Fruit fly (Drosophila melanogaster) whole organism, embryonic: ENCODE data around the gene CG12948.
A peak's percentile ranks its signal among the peaks of the same experiment; 100 is the strongest.

Experiments used
- Abd-B ChIP-seq: fragments of 200-800 bp; sonication (Bioruptor generic); optimal IDR thresholded peaks from 2 replicates; lab custom pipeline; 2018; ENCODE audit warnings: missing biosample characterization, mild to moderate bottlenecking, missing genetic modification characterization, moderate library complexity
- Asciz ChIP-seq: fragments of 200-800 bp; sonication (Bioruptor generic); optimal IDR thresholded peaks from 2 replicates; lab custom pipeline; 2017; ENCODE audit warnings: missing biosample characterization, mild to moderate bottlenecking, missing genetic modification characterization, missing genetic modification reagents
- BtbVII ChIP-seq: fragments of 200-800 bp; sonication (Bioruptor generic); optimal IDR thresholded peaks from 3 replicates; lab custom pipeline; 2017; ENCODE audit warnings: missing biosample characterization, mild to moderate bottlenecking, missing genetic modification characterization
- CG10209 ChIP-seq: fragments of 200-800 bp; sonication (Bioruptor generic); optimal IDR thresholded peaks from 3 replicates; lab custom pipeline; 2017; ENCODE audit warnings: missing biosample characterization, mild to moderate bottlenecking, missing genetic modification characterization, missing genetic modification reagents
- CG1024 ChIP-seq: fragments of 200-800 bp; sonication (Bioruptor generic); IDR thresholded peaks from 2 replicates; pipeline ENCODE4 v1.3.6; 2022; ENCODE audit warnings: missing biosample characterization, missing genetic modification characterization
- CG10267 ChIP-seq: fragments of 200-800 bp; sonication (Bioruptor generic); optimal IDR thresholded peaks from 2 replicates; lab custom pipeline; 2018; ENCODE audit warnings: missing biosample characterization, mild to moderate bottlenecking, missing genetic modification characterization, moderate library complexity
- CG10366 ChIP-seq: fragments of 200-800 bp; sonication (Bioruptor generic); IDR thresholded peaks from 2 replicates; pipeline ENCODE4 v1.3.6; 2022; ENCODE audit warnings: missing biosample characterization, missing genetic modification characterization
- CG12236 ChIP-seq: fragments of 200-800 bp; sonication (Bioruptor generic); optimal IDR thresholded peaks from 2 replicates; lab custom pipeline; 2016; ENCODE audit warnings: missing biosample characterization, missing genetic modification characterization
- CG13296 ChIP-seq: fragments of 200-800 bp; sonication (Bioruptor generic); optimal IDR thresholded peaks from 3 replicates; lab custom pipeline; 2018; ENCODE audit warnings: missing biosample characterization, mild to moderate bottlenecking, missing genetic modification characterization
- CG15601 ChIP-seq: fragments of 200-800 bp; sonication (Bioruptor generic); optimal IDR thresholded peaks from 3 replicates; lab custom pipeline; 2019; ENCODE audit warnings: missing biosample characterization, mild to moderate bottlenecking, missing genetic modification characterization, moderate library complexity
- CG17568 ChIP-seq: fragments of 200-800 bp; sonication (Bioruptor generic); optimal IDR thresholded peaks from 2 replicates; lab custom pipeline; 2018; ENCODE audit warnings: missing biosample characterization, mild to moderate bottlenecking, missing genetic modification characterization, moderate library complexity
- CG1792 ChIP-seq: fragments of 200-800 bp; sonication (Bioruptor generic); optimal IDR thresholded peaks from 2 replicates; lab custom pipeline; 2016; ENCODE audit warnings: missing biosample characterization, missing genetic modification characterization
- CG18476 ChIP-seq: fragments of 200-800 bp; sonication (Bioruptor generic); optimal IDR thresholded peaks from 2 replicates; lab custom pipeline; 2016; ENCODE audit warnings: missing biosample characterization, mild to moderate bottlenecking, missing genetic modification characterization
- CG34376 ChIP-seq: fragments of 200-800 bp; sonication (Bioruptor generic); optimal IDR thresholded peaks from 2 replicates; lab custom pipeline; 2018; ENCODE audit warnings: missing biosample characterization, mild to moderate bottlenecking, missing genetic modification characterization
- CG42726 ChIP-seq: fragments of 200-800 bp; sonication (Bioruptor generic); IDR thresholded peaks from 2 replicates; pipeline ENCODE4 v1.3.6; 2022; ENCODE audit warnings: missing biosample characterization, missing genetic modification characterization; ENCODE audit not compliant: partially characterized antibody
- CG4820 ChIP-seq: fragments of 200-800 bp; sonication (Bioruptor generic); optimal IDR thresholded peaks from 3 replicates; lab custom pipeline; 2016; ENCODE audit warnings: missing biosample characterization, missing genetic modification characterization
- CG5953 ChIP-seq: fragments of 200-800 bp; sonication (Bioruptor generic); IDR thresholded peaks from 2 replicates; pipeline ENCODE4 v1.3.6; 2022; ENCODE audit warnings: missing biosample characterization, missing genetic modification characterization
- CG6254 ChIP-seq: fragments of 200-800 bp; sonication (Bioruptor generic); optimal IDR thresholded peaks from 3 replicates; lab custom pipeline; 2017; ENCODE audit warnings: mild to moderate bottlenecking, missing biosample characterization, missing genetic modification reagents, missing genetic modification characterization
- CG6683 ChIP-seq: fragments of 200-800 bp; sonication (Bioruptor generic); optimal IDR thresholded peaks from 2 replicates; lab custom pipeline; 2017; ENCODE audit warnings: missing biosample characterization, mild to moderate bottlenecking, missing genetic modification characterization, missing genetic modification reagents
- CG7357 ChIP-seq: fragments of 200-800 bp; sonication (Bioruptor generic); IDR thresholded peaks from 3 replicates; pipeline ENCODE4 v1.3.6; 2022; ENCODE audit warnings: missing biosample characterization, missing genetic modification characterization
- CG7928 ChIP-seq: fragments of 200-800 bp; sonication (Bioruptor generic); optimal IDR thresholded peaks from 2 replicates; lab custom pipeline; 2017; ENCODE audit warnings: missing biosample characterization, mild to moderate bottlenecking, missing genetic modification characterization
- CG8281 ChIP-seq: fragments of 200-800 bp; sonication (Bioruptor generic); optimal IDR thresholded peaks from 2 replicates; lab custom pipeline; 2018; ENCODE audit warnings: missing biosample characterization, mild to moderate bottlenecking, missing genetic modification characterization, moderate library complexity
- CG8359 ChIP-seq: fragments of 200-800 bp; sonication (Bioruptor generic); optimal IDR thresholded peaks from 2 replicates; lab custom pipeline; 2017; ENCODE audit warnings: missing biosample characterization, mild to moderate bottlenecking, missing genetic modification characterization, borderline replicate concordance
- CTCF ChIP-seq: fragments of 200-800 bp; sonication (Bioruptor generic); optimal IDR thresholded peaks from 2 replicates; lab custom pipeline; 2017; ENCODE audit warnings: missing biosample characterization, mild to moderate bottlenecking, missing genetic modification characterization, moderate library complexity
- CoRest ChIP-seq: fragments of 200-800 bp; sonication (Bioruptor generic); optimal IDR thresholded peaks from 3 replicates; lab custom pipeline; 2018; ENCODE audit warnings: missing biosample characterization, mild to moderate bottlenecking, missing genetic modification characterization, moderate library complexity
- Dek ChIP-seq: fragments of 200-800 bp; sonication (Bioruptor generic); optimal IDR thresholded peaks from 3 replicates; lab custom pipeline; 2019; ENCODE audit warnings: missing biosample characterization, mild to moderate bottlenecking, missing genetic modification characterization, moderate library complexity
- Dref ChIP-seq: fragments of 200-800 bp; sonication (Bioruptor generic); IDR thresholded peaks from 2 replicates; pipeline ENCODE4 v1.3.6; 2022; ENCODE audit warnings: missing biosample characterization, missing genetic modification characterization
- E2f1 ChIP-seq: fragments of 200-800 bp; sonication (Bioruptor generic); IDR thresholded peaks from 2 replicates; pipeline ENCODE4 v1.3.6; 2022; ENCODE audit warnings: missing biosample characterization, missing genetic modification characterization
- Hr3 ChIP-seq: fragments of 200-800 bp; sonication (Bioruptor generic); optimal IDR thresholded peaks from 3 replicates; lab custom pipeline; 2016; ENCODE audit warnings: missing biosample characterization, missing genetic modification characterization
- MTF-1 ChIP-seq: fragments of 200-800 bp; sonication (Bioruptor generic); optimal IDR thresholded peaks from 2 replicates; lab custom pipeline; 2018; ENCODE audit warnings: missing biosample characterization, mild to moderate bottlenecking, missing genetic modification characterization, borderline replicate concordance
- Meics ChIP-seq: fragments of 200-800 bp; sonication (Bioruptor generic); optimal IDR thresholded peaks from 2 replicates; lab custom pipeline; 2017; ENCODE audit warnings: missing biosample characterization, mild to moderate bottlenecking, missing genetic modification characterization
- Oaz ChIP-seq: fragments of 200-800 bp; sonication (Bioruptor generic); IDR thresholded peaks from 2 replicates; pipeline ENCODE4 v1.3.6; 2022; ENCODE audit warnings: missing biosample characterization, missing genetic modification characterization
- Poxn ChIP-seq: fragments of 200-800 bp; sonication (Bioruptor generic); IDR thresholded peaks from 2 replicates; pipeline ENCODE4 v1.3.6; 2022; ENCODE audit warnings: missing biosample characterization, missing genetic modification characterization
- Usf ChIP-seq: fragments of 200-800 bp; sonication (Bioruptor generic); optimal IDR thresholded peaks from 2 replicates; lab custom pipeline; 2017; ENCODE audit warnings: missing genotype, missing biosample characterization, missing genetic modification characterization
- Xrp1 ChIP-seq: fragments of 200-800 bp; sonication (Bioruptor generic); IDR thresholded peaks from 2 replicates; pipeline ENCODE4 v1.3.6; 2022; ENCODE audit warnings: missing biosample characterization, missing genetic modification characterization
- bowl ChIP-seq: fragments of 200-800 bp; sonication (Bioruptor generic); IDR thresholded peaks from 2 replicates; pipeline ENCODE4 v1.3.6; 2022; ENCODE audit warnings: missing biosample characterization, missing genetic modification characterization
- cg ChIP-seq: fragments of 200-800 bp; sonication (Bioruptor generic); optimal IDR thresholded peaks from 3 replicates; lab custom pipeline; 2019; ENCODE audit warnings: missing biosample characterization, mild to moderate bottlenecking, missing genetic modification characterization, moderate library complexity
- chm ChIP-seq: fragments of 200-800 bp; sonication (Bioruptor generic); IDR thresholded peaks from 2 replicates; pipeline ENCODE4 v1.3.6; 2022; ENCODE audit warnings: missing biosample characterization, missing genetic modification characterization
- crc ChIP-seq: fragments of 200-800 bp; sonication (Bioruptor generic); optimal IDR thresholded peaks from 2 replicates; lab custom pipeline; 2016; ENCODE audit warnings: missing biosample characterization, missing genetic modification characterization
- fd3F ChIP-seq: fragments of 200-800 bp; sonication (Bioruptor generic); optimal IDR thresholded peaks from 2 replicates; lab custom pipeline; 2018; ENCODE audit warnings: missing biosample characterization, mild to moderate bottlenecking, missing genetic modification characterization, moderate library complexity
- fd64A ChIP-seq: fragments of 200-800 bp; sonication (Bioruptor generic); optimal IDR thresholded peaks from 3 replicates; lab custom pipeline; 2018; ENCODE audit warnings: missing biosample characterization, mild to moderate bottlenecking, missing genetic modification characterization
- fd96Cb ChIP-seq: fragments of 200-800 bp; sonication (Bioruptor generic); optimal IDR thresholded peaks from 2 replicates; lab custom pipeline; 2018; ENCODE audit warnings: missing biosample characterization, mild to moderate bottlenecking, missing genetic modification characterization, moderate library complexity
- gcm2 ChIP-seq: fragments of 200-800 bp; sonication (Bioruptor generic); optimal IDR thresholded peaks from 2 replicates; lab custom pipeline; 2016; ENCODE audit warnings: missing biosample characterization, missing genetic modification characterization
- jigr1 ChIP-seq: fragments of 200-800 bp; sonication (Bioruptor generic); IDR thresholded peaks from 3 replicates; pipeline ENCODE4 v1.3.6; 2022; ENCODE audit warnings: missing biosample characterization, missing genetic modification characterization
- lola ChIP-seq, 3 experiments: fragments of >200 bp in 2 of 3; fragments of 200-800 bp in 1 of 3; sonication (Bioruptor generic) in 1 of 3; optimal IDR thresholded peaks; 2 replicates each; lab custom pipeline; 2017 to 2019; ENCODE audit warnings: missing biosample characterization in 3 of 3, missing genetic modification characterization in 3 of 3, mild to moderate bottlenecking in 1 of 3, moderate library complexity in 1 of 3
- luna ChIP-seq: fragments of 200-800 bp; sonication (Bioruptor generic); optimal IDR thresholded peaks from 2 replicates; lab custom pipeline; 2016; ENCODE audit warnings: missing biosample characterization, missing genetic modification characterization
- prd ChIP-seq, 3 experiments: fragments of >200 bp in 2 of 3; fragments of 200-800 bp in 1 of 3; sonication (Bioruptor generic) in 1 of 3; optimal IDR thresholded peaks in 2 of 3; IDR thresholded peaks in 1 of 3; 2 replicates in 2 of 3; 3 replicates in 1 of 3; pipeline versions ENCODE4 v1.3.6 to Lab custom; 2017 to 2022; ENCODE audit warnings: missing biosample characterization in 1 of 3, missing genetic modification characterization in 1 of 3
- salm ChIP-seq: fragments of 200-800 bp; sonication (Bioruptor generic); optimal IDR thresholded peaks from 2 replicates; lab custom pipeline; 2018; ENCODE audit warnings: missing biosample characterization, mild to moderate bottlenecking, missing genetic modification characterization
- slp2 ChIP-seq: fragments of 200-800 bp; sonication (Bioruptor generic); optimal IDR thresholded peaks from 2 replicates; lab custom pipeline; 2016; ENCODE audit warnings: missing biosample characterization, missing genetic modification characterization
- tin ChIP-seq: fragments of 200-800 bp; sonication (Bioruptor generic); optimal IDR thresholded peaks from 3 replicates; lab custom pipeline; 2016; ENCODE audit warnings: missing biosample characterization, missing genetic modification characterization

The CG12948 gene

dm6 chr3R:9705008-9705628 lies 42.4 kb downstream of the CG12948 start, which contains the start of gene Unc-115a (continued):
- TF ChIP-seq Dek (tag; lab: Kevin White, UChicago): peak; percentile 71
- TF ChIP-seq CG34376 (GFP tag; lab: Kevin White, UChicago): peak; percentile 52
- no peak for TF ChIP-seq Asciz (GFP tag; lab: Kevin White, UChicago)
- TF ChIP-seq Dref (GFP tag; lab: Robert Waterston, UW): no peak
- TF ChIP-seq CG10209: peak; percentile 4
- no peak for TF ChIP-seq Usf
- peak; percentile 45 for TF ChIP-seq tin (GFP tag; lab: Kevin White, UChicago)
- TF ChIP-seq cg (GFP tag; lab: Kevin White, UChicago): peak; percentile 93
- no peak for TF ChIP-seq CG42726 (GFP tag; lab: Robert Waterston, UW)
- no peak for TF ChIP-seq E2f1 (GFP tag; lab: Robert Waterston, UW)
- TF ChIP-seq chm (GFP tag; lab: Robert Waterston, UW): no peak
- TF ChIP-seq CG10267: peak; percentile 74
- TF ChIP-seq CoRest (tag; lab: Kevin White, UChicago): peak; percentile 27
- TF ChIP-seq fd64A (GFP tag; lab: Kevin White, UChicago): no peak
- TF ChIP-seq crc: no peak
- peak; percentile 73 for TF ChIP-seq CG15601 (tag; lab: Kevin White, UChicago)
- peak; percentile 41 for TF ChIP-seq CG13296 (GFP tag; lab: Kevin White, UChicago)
- peak; percentile 53 for TF ChIP-seq gcm2 (GFP tag; lab: Kevin White, UChicago)
- TF ChIP-seq prd (optimal IDR thresholded peaks at IDR 0.05; lab: Kevin White, UChicago): no peak
- TF ChIP-seq prd (GFP tag; IDR thresholded peaks at IDR 0.05; lab: Robert Waterston, UW): no peak
- TF ChIP-seq salm (tag; lab: Kevin White, UChicago): peak; percentile 47
- no peak for TF ChIP-seq CG17568 (GFP tag; lab: Kevin White, UChicago)
- TF ChIP-seq CG18476 (GFP tag; lab: Kevin White, UChicago): no peak
- TF ChIP-seq CG8281 (tag; lab: Kevin White, UChicago): no peak
- peak; percentile 52 for TF ChIP-seq MTF-1
- no peak for TF ChIP-seq jigr1 (GFP tag; lab: Robert Waterston, UW)
- no peak for TF ChIP-seq CG8359 (GFP tag; lab: Kevin White, UChicago)
- no peak for TF ChIP-seq CG6254
- no peak for TF ChIP-seq CG6683 (GFP tag; lab: Kevin White, UChicago)
- no peak for TF ChIP-seq CG7357 (GFP tag; lab: Robert Waterston, UW)
- no peak for TF ChIP-seq Abd-B (GFP tag; lab: Kevin White, UChicago)
- TF ChIP-seq Meics (GFP tag; lab: Kevin White, UChicago): peak; percentile 44
- TF ChIP-seq CG4820: no peak
- TF ChIP-seq slp2 (GFP tag; lab: Kevin White, UChicago): no peak
- TF ChIP-seq CG10366 (GFP tag; lab: Robert Waterston, UW): no peak
- TF ChIP-seq BtbVII (GFP tag; lab: Kevin White, UChicago): peak; percentile 41
- no peak for TF ChIP-seq Oaz (GFP tag; lab: Robert Waterston, UW)
- no peak for TF ChIP-seq CG5953 (GFP tag; lab: Robert Waterston, UW)
- TF ChIP-seq CG1792 (GFP tag; lab: Kevin White, UChicago): no peak
- TF ChIP-seq CG1024: no peak
- TF ChIP-seq fd96Cb (tag; lab: Kevin White, UChicago): no peak
- TF ChIP-seq fd3F (GFP tag; lab: Kevin White, UChicago): no peak
- no peak for TF ChIP-seq lola (GFP tag; optimal IDR thresholded peaks at IDR 0.05; lab: Kevin White, UChicago)
- no peak for TF ChIP-seq CG7928
- no peak for TF ChIP-seq bowl (GFP tag; lab: Robert Waterston, UW)
- TF ChIP-seq Poxn (GFP tag; lab: Robert Waterston, UW): no peak
- peak; percentile 79 for TF ChIP-seq CTCF
- peak; percentile 8 for TF ChIP-seq luna (GFP tag; lab: Kevin White, UChicago)
- peak; percentile 24 for TF ChIP-seq Hr3 (GFP tag; lab: Kevin White, UChicago)
- TF ChIP-seq CG12236: peak; percentile 43
- no peak for TF ChIP-seq Xrp1 (GFP tag; lab: Robert Waterston, UW)
